Worm (Caenorhabditis elegans): ENCODE results near the gene str-25.

The str-25 gene

DNA sequence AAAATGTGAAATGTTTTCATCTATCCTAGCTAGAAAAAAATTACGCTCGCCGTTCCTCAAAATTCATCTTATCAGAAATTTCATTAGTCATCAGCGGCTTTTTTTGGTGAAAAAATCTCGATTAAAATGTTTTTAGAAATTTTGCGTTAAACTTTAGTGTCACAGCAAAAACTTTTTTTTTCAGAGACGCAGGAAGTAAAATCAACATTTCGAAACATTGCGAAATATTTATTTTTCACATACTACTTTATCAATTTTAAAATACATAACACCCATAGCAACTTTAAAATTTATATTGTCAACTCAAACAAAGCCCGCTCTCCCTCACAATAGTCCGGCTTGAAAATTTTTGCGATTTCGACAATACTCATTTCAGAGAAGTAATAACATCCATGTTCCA, 16.7 kb downstream of the str-25 start:
- TF ChIP-seq ZK337.2 (GFP tag; IDR thresholded peaks at IDR 0.05) (no peak), unc-62 (GFP tag; optimal IDR thresholded peaks at IDR 0.05 in 1 of 2) (peak in 1 of 2 experiments; percentile 7), unc-62 (tag; optimal IDR thresholded peaks at IDR 0.05) (no peak)

DNA sequence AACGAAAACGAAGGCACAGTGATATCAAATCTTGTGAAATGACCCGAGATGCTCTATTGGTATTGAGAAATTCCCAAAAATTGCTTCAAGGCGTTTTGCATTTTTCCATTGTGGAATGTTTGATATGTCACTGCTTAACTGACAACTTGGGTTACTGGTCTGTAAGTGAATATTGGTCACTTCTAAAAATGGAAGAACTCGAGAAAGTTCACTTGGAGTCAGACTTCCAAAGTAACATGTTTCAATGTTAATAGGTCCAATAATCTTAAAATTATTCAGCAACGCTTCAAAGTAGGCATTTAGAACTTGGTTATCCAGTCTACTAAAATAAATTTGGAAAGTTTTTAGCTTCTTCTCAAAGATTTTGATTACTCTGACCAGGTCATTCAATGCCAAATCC, 17.2 kb downstream of the str-25 start, which contains the start of gene fbxa-144:
Gene fbxa-144, minus strand, starts transcription at position 101 of the 400 bp plus-strand sequence.
- TF ChIP-seq snpc-1.2 (GFP tag; IDR thresholded peaks at IDR 0.05): no peak
- no peak for TF ChIP-seq dmd-6 (GFP tag; IDR thresholded peaks at IDR 0.05)
- TF ChIP-seq unc-130 (GFP tag; optimal IDR thresholded peaks at IDR 0.05): no peak
- TF ChIP-seq R02D3.7 (tag; optimal IDR thresholded peaks at IDR 0.05): no peak
- no peak for TF ChIP-seq daf-8 (GFP tag; IDR thresholded peaks at IDR 0.05)
- TF ChIP-seq egl-27 (tag; optimal IDR thresholded peaks at IDR 0.05): no peak
- no peak for TF ChIP-seq nhr-102 (tag; optimal IDR thresholded peaks at IDR 0.05)
- no peak for TF ChIP-seq ztf-7 (tag; optimal IDR thresholded peaks at IDR 0.05)
- TF ChIP-seq ama-1 (optimal IDR thresholded peaks at IDR 0.05): no peak
- TF ChIP-seq mxl-3 (GFP tag; optimal IDR thresholded peaks at IDR 0.05): no peak
- TF ChIP-seq T20F7.1 (GFP tag; optimal IDR thresholded peaks at IDR 0.05): no peak
- no peak for TF ChIP-seq zag-1 (tag; optimal IDR thresholded peaks at IDR 0.05)
- no peak for TF ChIP-seq sdz-12 (GFP tag; optimal IDR thresholded peaks at IDR 0.05)
- no peak for TF ChIP-seq ctbp-1 (GFP tag; IDR thresholded peaks at IDR 0.05)
- no peak for TF ChIP-seq skn-1 (tag; optimal IDR thresholded peaks at IDR 0.05)
- no peak for TF ChIP-seq Y5F2A.4 (GFP tag; optimal IDR thresholded peaks at IDR 0.05)
- TF ChIP-seq unc-39 (tag; optimal IDR thresholded peaks at IDR 0.05): no peak
- TF ChIP-seq hif-1 (tag; optimal IDR thresholded peaks at IDR 0.05): no peak

DNA sequence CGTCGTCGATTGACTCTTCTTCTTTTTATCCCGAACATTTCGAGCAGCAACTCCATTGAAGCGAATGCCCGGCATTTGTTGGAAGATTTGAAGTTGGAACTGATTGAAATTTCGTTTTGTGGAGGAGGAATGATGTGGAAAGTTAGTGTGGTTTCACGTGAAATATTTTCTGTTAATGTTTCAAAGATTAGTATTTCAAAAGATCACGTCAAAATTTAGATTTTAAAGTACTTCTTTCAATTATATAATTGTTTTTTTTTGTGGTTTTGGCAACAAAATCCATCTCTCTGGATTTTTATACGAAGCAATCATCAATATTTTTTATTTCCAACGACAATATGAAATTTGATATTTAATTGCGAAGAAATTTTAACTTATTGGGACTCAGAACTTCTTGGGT, 21.6 kb downstream of the str-25 start, which contains the start of gene F44G3.7:
Gene F44G3.7, minus strand, starts transcription at position 101 of the 400 bp plus-strand sequence.
- TF ChIP-seq zip-11 (GFP tag; IDR thresholded peaks at IDR 0.05): no peak

DNA sequence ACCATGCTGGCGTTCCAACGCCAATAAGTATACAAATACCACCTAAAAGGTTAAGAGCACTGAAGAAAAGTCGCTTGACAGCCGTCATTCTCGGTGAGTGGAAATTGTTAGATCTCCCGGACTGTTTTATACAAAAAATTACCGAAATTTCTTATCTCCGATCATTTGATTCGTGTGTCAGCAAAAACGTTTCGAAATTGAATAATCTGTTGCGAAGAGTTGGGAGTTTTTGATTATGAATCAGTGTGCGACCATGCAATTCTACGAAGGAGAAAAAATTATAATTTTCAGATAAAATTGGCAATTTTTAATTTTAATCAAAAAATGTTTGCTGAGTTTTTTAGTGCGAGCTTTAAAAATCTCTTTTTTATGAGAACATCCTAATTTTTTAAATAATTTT, 24.0 kb downstream of the str-25 start, which contains the start of gene clc-11:
Gene clc-11, minus strand, starts transcription at position 101 of the 400 bp plus-strand sequence.
- no peak for TF ChIP-seq ceh-44 (GFP tag; IDR thresholded peaks at IDR 0.05)
- no peak for TF ChIP-seq mdt-29 (GFP tag; IDR thresholded peaks at IDR 0.05)
- TF ChIP-seq unc-39 (tag; optimal IDR thresholded peaks at IDR 0.05): no peak
- TF ChIP-seq lsy-2 (tag; optimal IDR thresholded peaks at IDR 0.05): no peak
- TF ChIP-seq nhr-6 (tag; optimal IDR thresholded peaks at IDR 0.05): no peak
- no peak for TF ChIP-seq spr-3 (GFP tag; optimal IDR thresholded peaks at IDR 0.05)
- TF ChIP-seq zip-11 (GFP tag; IDR thresholded peaks at IDR 0.05): no peak
- TF ChIP-seq hmg-1.1 (GFP tag; IDR thresholded peaks at IDR 0.05): no peak
- TF ChIP-seq zfp-2 (tag; optimal IDR thresholded peaks at IDR 0.05): no peak
- TF ChIP-seq Y105C5A.15 (GFP tag; IDR thresholded peaks at IDR 0.05): no peak
- TF ChIP-seq php-3 (GFP tag; IDR thresholded peaks at IDR 0.05): no peak
- TF ChIP-seq egl-43 (GFP tag; IDR thresholded peaks at IDR 0.05): no peak
- no peak for TF ChIP-seq unc-62 (GFP tag; optimal IDR thresholded peaks at IDR 0.05 in 1 of 2)
- TF ChIP-seq unc-62 (tag; optimal IDR thresholded peaks at IDR 0.05): no peak
- no peak for TF ChIP-seq daf-19 (GFP tag; conservative IDR thresholded peaks at IDR 0.05)
- TF ChIP-seq ceh-32 (tag; optimal IDR thresholded peaks at IDR 0.05; ENCODE audit: poor library complexity): no peak
- TF ChIP-seq nhr-48 (tag; optimal IDR thresholded peaks at IDR 0.05): no peak
- TF ChIP-seq nhr-28 (tag; optimal IDR thresholded peaks at IDR 0.05): no peak
- no peak for TF ChIP-seq lir-3 (tag; optimal IDR thresholded peaks at IDR 0.05)
- no peak for TF ChIP-seq daf-16 (GFP tag; optimal IDR thresholded peaks at IDR 0.05)
- TF ChIP-seq daf-16 (tag; optimal IDR thresholded peaks at IDR 0.05): no peak
